Fruit fly (Drosophila melanogaster): ENCODE data around the gene mRpS24.

The mRpS24 gene

dm6 chr3R:24121669-24122068 is 41.7 kb downstream of the mRpS24 start:
- TF ChIP-seq noc (tag; optimal IDR thresholded peaks at IDR 0.05), result no peak

- TF ChIP-seq noc (tag; optimal IDR thresholded peaks at IDR 0.05), result peak; percentile 37
These were observed 46.4 kb downstream of the mRpS24 start for dm6 chr3R:24116972-24117371.

- TF ChIP-seq noc (tag; optimal IDR thresholded peaks at IDR 0.05), result no peak
These were observed 47.2 kb downstream of the mRpS24 start, which contains the start of gene CG13607 for dm6 chr3R:24116180-24116579. Gene CG13607 (minus strand): TSS chr3R:24116322.

dm6 chr3R:24113070-24113385 is 50.3 kb downstream of the mRpS24 start, which contains the start of gene Root:
Gene Root (plus strand): TSS chr3R:24113286.
- TF ChIP-seq noc (tag; optimal IDR thresholded peaks at IDR 0.05), result no peak
